Worm (Caenorhabditis elegans) whole organism, young adult: ENCODE results near the gene inx-11.

Experiments used
- F57C9.4 ChIP-seq: sonication (generic microtip); optimal IDR thresholded peaks from 2 replicates; lab custom pipeline; 2017; ENCODE audit warnings: mild to moderate bottlenecking, missing genetic modification characterization, missing compliant biosample characterization
- T26A5.8 ChIP-seq: sonication (generic microtip); optimal IDR thresholded peaks from 2 replicates; lab custom pipeline; 2016; ENCODE audit warnings: missing genetic modification characterization, missing compliant biosample characterization
- Y53F4B.3 ChIP-seq: fragments of 200-800 bp; sonication (Bioruptor generic); IDR thresholded peaks from 2 replicates; pipeline ENCODE4 v1.3.6; 2022; ENCODE audit warnings: missing genetic modification reagents, missing genetic modification characterization, missing compliant biosample characterization
- Y95B8A.8 ChIP-seq: fragments of 200-800 bp; sonication (Bioruptor generic); IDR thresholded peaks from 2 replicates; pipeline ENCODE4 v1.3.6; 2022; ENCODE audit warnings: missing genetic modification reagents, missing genetic modification characterization, missing compliant biosample characterization
- cebp-1 ChIP-seq, 2 experiments: fragments of 200-800 bp in 1 of 2; sonication (Bioruptor generic) in 1 of 2; sonication (generic microtip) in 1 of 2; IDR thresholded peaks in 1 of 2; optimal IDR thresholded peaks in 1 of 2; 2 replicates each; pipeline versions ENCODE4 v1.3.6 to Lab custom; 2017 to 2022; ENCODE audit warnings: missing compliant biosample characterization in 2 of 2, missing genetic modification characterization in 2 of 2, mild to moderate bottlenecking in 1 of 2, missing genetic modification reagents in 1 of 2, moderate library complexity in 1 of 2
- ceh-27 ChIP-seq: fragments of 200-800 bp; sonication (Bioruptor generic); optimal IDR thresholded peaks from 2 replicates; lab custom pipeline; 2018; ENCODE audit warnings: mild to moderate bottlenecking, missing genetic modification characterization, moderate library complexity, missing compliant biosample characterization
- ceh-58 ChIP-seq: fragments of 200-800 bp; sonication (Bioruptor generic); IDR thresholded peaks from 2 replicates; pipeline ENCODE4 v1.3.6; 2022; ENCODE audit warnings: missing genetic modification characterization, missing compliant biosample characterization
- chd-7 ChIP-seq: sonication (generic microtip); optimal IDR thresholded peaks from 2 replicates; lab custom pipeline; 2016; ENCODE audit warnings: mild to moderate bottlenecking, missing genetic modification characterization, moderate library complexity, missing compliant biosample characterization
- egl-44 ChIP-seq: fragments of 200-800 bp; sonication (Bioruptor generic); IDR thresholded peaks from 2 replicates; pipeline ENCODE4 v1.3.6; 2022; ENCODE audit warnings: missing genetic modification reagents, missing genetic modification characterization, missing compliant biosample characterization
- lin-26 ChIP-seq: fragments of 200-800 bp; sonication (Bioruptor generic); IDR thresholded peaks from 2 replicates; pipeline ENCODE4 v1.3.6; 2022; ENCODE audit warnings: missing genetic modification reagents, missing genetic modification characterization, missing compliant biosample characterization
- madf-10 ChIP-seq: sonication (generic microtip); optimal IDR thresholded peaks from 2 replicates; lab custom pipeline; 2016; ENCODE audit warnings: mild to moderate bottlenecking, missing genetic modification characterization, missing compliant biosample characterization
- madf-3 ChIP-seq: fragments of 200-800 bp; sonication (Bioruptor generic); IDR thresholded peaks from 2 replicates; pipeline ENCODE4 v1.3.6; 2022; ENCODE audit warnings: missing genetic modification reagents, missing genetic modification characterization, missing compliant biosample characterization
- sdz-38 ChIP-seq: sonication (generic microtip); optimal IDR thresholded peaks from 2 replicates; lab custom pipeline; 2016; ENCODE audit warnings: missing genotype, missing genetic modification characterization, missing compliant biosample characterization
- snpc-4 ChIP-seq, 5 experiments: fragments of 150-350 bp in 1 of 5; sonication (generic microtip) in 4 of 5; optimal IDR thresholded peaks; 2 replicates each; lab custom pipeline; 2014 to 2018; ENCODE audit warnings: missing genetic modification characterization in 5 of 5, missing biosample characterization in 3 of 5, antibody characterized with exemption in 2 of 5, mild to moderate bottlenecking in 2 of 5, missing compliant biosample characterization in 2 of 5, missing genotype in 2 of 5, moderate library complexity in 2 of 5, missing genetic modification reagents in 1 of 5

DNA sequence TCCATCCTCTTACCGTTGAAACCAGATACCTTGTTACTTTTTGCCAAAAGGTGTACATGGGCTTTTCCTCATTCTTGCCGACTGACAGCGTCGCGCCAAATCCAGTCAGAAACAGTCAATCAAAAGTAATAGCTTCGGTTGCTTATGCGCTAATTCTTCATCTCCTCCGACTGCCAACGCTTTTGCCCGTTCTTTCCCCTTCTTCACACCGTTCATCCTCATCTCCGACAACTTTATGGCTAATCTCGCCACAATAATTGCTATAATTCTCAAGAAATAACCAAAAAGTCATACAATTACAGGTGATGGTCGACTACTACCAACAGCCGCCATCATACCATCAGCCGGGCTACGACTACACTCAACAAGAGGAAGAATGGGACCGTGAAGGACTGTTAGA, 8.9 kb upstream of the inx-11 start, which contains the start of gene atn-1:
- TF ChIP-seq Y53F4B.3 (no peak), sdz-38 (tag; lab: Kevin White, UChicago) (no peak), snpc-4 (GFP tag; optimal IDR thresholded peaks at IDR 0.05; lab: Kevin White, UChicago) (no peak), snpc-4 (tag; optimal IDR thresholded peaks at IDR 0.05; lab: Kevin White, UChicago) (no peak), egl-44 (no peak), ceh-27 (GFP tag; lab: Kevin White, UChicago) (no peak), madf-10 (no peak), T26A5.8 (tag; lab: Kevin White, UChicago) (no peak), F57C9.4 (tag; lab: Kevin White, UChicago) (no peak), madf-3 (GFP tag; lab: Robert Waterston, UW) (no peak), Y95B8A.8 (GFP tag; lab: Robert Waterston, UW) (no peak), chd-7 (tag; lab: Kevin White, UChicago) (no peak), ceh-58 (no peak), cebp-1 (GFP tag; IDR thresholded peaks at IDR 0.05; lab: Robert Waterston, UW) (no peak), cebp-1 (tag; optimal IDR thresholded peaks at IDR 0.05; lab: Kevin White, UChicago) (no peak), lin-26 (GFP tag; lab: Robert Waterston, UW) (no peak)
